Fruit fly (Drosophila melanogaster): ENCODE measurements around the gene Nrx-IV.

DNA sequence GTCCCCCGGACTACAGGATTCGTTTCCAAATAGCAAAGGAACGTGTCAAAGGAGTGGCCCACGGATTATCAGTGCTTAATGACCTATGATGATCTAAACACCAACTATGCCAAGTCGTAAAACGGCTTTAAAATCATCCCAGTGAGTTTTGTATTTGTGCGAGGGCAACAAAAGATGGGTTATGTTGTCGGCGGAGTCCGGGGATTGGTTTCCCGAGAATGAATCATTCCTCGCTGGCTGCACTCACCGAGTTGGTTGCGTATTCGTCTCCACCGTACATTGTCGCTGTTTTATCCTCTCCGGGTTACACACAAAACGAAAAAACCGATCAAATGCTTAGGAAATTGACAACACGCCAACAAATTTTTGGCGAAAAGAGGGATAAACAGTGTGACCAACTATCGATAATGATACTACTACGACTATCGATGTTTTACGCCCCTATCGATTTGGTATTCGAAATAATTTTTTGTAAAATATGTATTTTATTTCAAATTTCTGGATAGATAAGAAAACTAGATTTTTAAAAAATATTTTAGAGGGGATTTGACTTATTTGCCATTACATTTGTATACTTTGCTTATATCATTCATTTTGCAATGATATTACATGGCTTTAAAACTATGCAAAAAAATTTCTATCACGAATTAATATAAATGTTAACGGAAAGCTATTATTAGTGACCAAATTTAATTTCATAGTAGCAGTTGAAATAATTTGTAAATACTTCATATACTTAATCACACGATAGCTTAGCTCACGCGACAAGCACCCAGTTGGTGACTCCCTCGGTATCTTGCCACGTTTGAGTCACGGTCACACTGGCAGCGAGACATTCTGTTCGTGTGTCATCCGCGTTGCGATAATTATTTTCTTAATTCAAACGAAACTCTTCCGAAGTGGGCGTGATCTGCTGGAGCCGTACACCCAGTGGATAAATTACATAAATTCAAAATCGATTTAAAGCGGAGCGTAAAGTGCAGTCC is at the start of gene Nrx-IV, which contains the start of gene eIF3l:
- TF ChIP-seq CTCF (optimal IDR thresholded peaks at IDR 0.05): no peak
- TF ChIP-seq CG8478 (optimal IDR thresholded peaks at IDR 0.05): no peak
